Fruit fly (Drosophila melanogaster) whole organism, embryonic: ENCODE measurements around the gene Mtp.

Source experiments
- CG10654 ChIP-seq: fragments of 200-800 bp; sonication (Bioruptor generic); optimal IDR thresholded peaks from 2 replicates; lab custom pipeline; 2016; ENCODE audit warnings: missing biosample characterization, missing genetic modification characterization
- CG11695 ChIP-seq: fragments of 200-800 bp; sonication (Bioruptor generic); IDR thresholded peaks from 3 replicates; pipeline ENCODE4 v1.3.6; 2022; ENCODE audit warnings: missing biosample characterization, missing genetic modification characterization
- CG12659 ChIP-seq: fragments of 200-800 bp; sonication (Bioruptor generic); optimal IDR thresholded peaks from 3 replicates; lab custom pipeline; 2017; ENCODE audit warnings: mild to moderate bottlenecking, missing biosample characterization, missing genetic modification reagents, missing genetic modification characterization
- CG14441 ChIP-seq: fragments of 200-800 bp; sonication (Bioruptor generic); IDR thresholded peaks from 2 replicates; pipeline ENCODE4 v1.3.6; 2022; ENCODE audit warnings: missing biosample characterization, missing genetic modification characterization
- CG14710 ChIP-seq: fragments of 200-800 bp; sonication (Bioruptor generic); optimal IDR thresholded peaks from 3 replicates; lab custom pipeline; 2019; ENCODE audit warnings: missing biosample characterization, mild to moderate bottlenecking, missing genetic modification characterization, moderate library complexity
- CG14860 ChIP-seq: fragments of 200-800 bp; sonication (Bioruptor generic); IDR thresholded peaks from 3 replicates; pipeline ENCODE4 v1.3.6; 2022; ENCODE audit warnings: missing biosample characterization, missing genetic modification characterization; ENCODE audit not compliant: partially characterized antibody
- CG17328 ChIP-seq: fragments of 200-800 bp; sonication (Bioruptor generic); IDR thresholded peaks from 2 replicates; pipeline ENCODE4 v1.3.6; 2022; ENCODE audit warnings: missing biosample characterization, missing genetic modification characterization
- CG17359 ChIP-seq: fragments of 200-800 bp; sonication (Bioruptor generic); optimal IDR thresholded peaks from 3 replicates; lab custom pipeline; 2018; ENCODE audit warnings: missing biosample characterization, mild to moderate bottlenecking, missing genetic modification characterization, moderate library complexity
- CG17361 ChIP-seq: fragments of 200-800 bp; sonication (Bioruptor generic); IDR thresholded peaks from 3 replicates; pipeline ENCODE4 v1.3.6; 2022; ENCODE audit warnings: missing biosample characterization, missing genetic modification characterization
- CG18011 ChIP-seq: fragments of 200-800 bp; sonication (Bioruptor generic); optimal IDR thresholded peaks from 2 replicates; lab custom pipeline; 2017; ENCODE audit warnings: missing biosample characterization, missing genetic modification characterization, mild to moderate bottlenecking, moderate library complexity, missing genotype
- CG18619 ChIP-seq: fragments of 200-800 bp; sonication (Bioruptor generic); optimal IDR thresholded peaks from 3 replicates; lab custom pipeline; 2017; ENCODE audit warnings: missing biosample characterization, mild to moderate bottlenecking, missing genetic modification characterization
- CG30403 ChIP-seq: fragments of 200-800 bp; sonication (Bioruptor generic); optimal IDR thresholded peaks from 3 replicates; lab custom pipeline; 2016; ENCODE audit warnings: missing biosample characterization, missing genetic modification characterization
- CG32767 ChIP-seq: fragments of 200-800 bp; sonication (Bioruptor generic); IDR thresholded peaks from 2 replicates; pipeline ENCODE4 v1.3.6; 2022; ENCODE audit warnings: missing biosample characterization, missing genetic modification characterization
- CG6175 ChIP-seq: fragments of 200-800 bp; sonication (Bioruptor generic); IDR thresholded peaks from 3 replicates; pipeline ENCODE4 v1.3.6; 2022; ENCODE audit warnings: missing biosample characterization, missing genetic modification characterization
- CG8944 ChIP-seq: fragments of 200-800 bp; sonication (Bioruptor generic); optimal IDR thresholded peaks from 3 replicates; lab custom pipeline; 2016; ENCODE audit warnings: missing biosample characterization, missing genetic modification characterization
- CoRest ChIP-seq: fragments of 200-800 bp; sonication (Bioruptor generic); optimal IDR thresholded peaks from 3 replicates; lab custom pipeline; 2018; ENCODE audit warnings: missing biosample characterization, mild to moderate bottlenecking, missing genetic modification characterization, moderate library complexity
- D19B ChIP-seq: fragments of 200-800 bp; sonication (Bioruptor generic); optimal IDR thresholded peaks from 2 replicates; lab custom pipeline; 2017; ENCODE audit warnings: missing biosample characterization, mild to moderate bottlenecking, missing genetic modification characterization
- Dref ChIP-seq: fragments of 200-800 bp; sonication (Bioruptor generic); IDR thresholded peaks from 2 replicates; pipeline ENCODE4 v1.3.6; 2022; ENCODE audit warnings: missing biosample characterization, missing genetic modification characterization
- Drgx ChIP-seq: fragments of 200-800 bp; sonication (Bioruptor generic); IDR thresholded peaks from 2 replicates; pipeline ENCODE4 v1.3.6; 2022; ENCODE audit warnings: missing biosample characterization, missing genetic modification characterization
- Med ChIP-seq: fragments of 200-800 bp; sonication (Bioruptor generic); peaks from one replicate; lab custom pipeline; 2016; ENCODE audit warnings: missing biosample characterization, missing genetic modification characterization, mild to moderate bottlenecking, inconsistent platforms, moderate library complexity
- Mes4 ChIP-seq: fragments of 200-800 bp; sonication (Bioruptor generic); optimal IDR thresholded peaks from 2 replicates; lab custom pipeline; 2016; ENCODE audit warnings: missing biosample characterization, missing genetic modification characterization
- Myb ChIP-seq: fragments of 200-800 bp; sonication (Bioruptor generic); optimal IDR thresholded peaks from 2 replicates; lab custom pipeline; 2016; ENCODE audit warnings: missing biosample characterization, missing genetic modification characterization
- Rfx ChIP-seq: fragments of 200-800 bp; sonication (Bioruptor generic); IDR thresholded peaks from 2 replicates; pipeline ENCODE4 v1.3.6; 2022; ENCODE audit warnings: missing biosample characterization, missing genetic modification characterization
- Trl ChIP-seq, 3 experiments: fragments of >200 bp in 2 of 3; fragments of 200-800 bp in 1 of 3; sonication (Bioruptor generic) in 1 of 3; optimal IDR thresholded peaks; 2 replicates in 1 of 3; 3 replicates in 2 of 3; lab custom pipeline; 2016 to 2017; ENCODE audit warnings: missing biosample characterization in 1 of 3, missing genetic modification characterization in 1 of 3
- Xbp1 ChIP-seq: fragments of 200-800 bp; sonication (Bioruptor generic); optimal IDR thresholded peaks from 3 replicates; lab custom pipeline; 2016; ENCODE audit warnings: missing biosample characterization, mild to moderate bottlenecking, missing genetic modification characterization
- ab ChIP-seq: fragments of 200-800 bp; sonication (Bioruptor generic); optimal IDR thresholded peaks from 2 replicates; lab custom pipeline; 2016; ENCODE audit warnings: missing biosample characterization, missing genetic modification characterization
- al ChIP-seq: fragments of 200-800 bp; sonication (Bioruptor generic); IDR thresholded peaks from 2 replicates; pipeline ENCODE4 v1.3.6; 2022; ENCODE audit warnings: missing biosample characterization, missing genetic modification characterization
- aop ChIP-seq: fragments of 200-800 bp; sonication (Bioruptor generic); IDR thresholded peaks from 2 replicates; pipeline ENCODE4 v1.3.6; 2022; ENCODE audit warnings: missing biosample characterization, missing genetic modification characterization
- en ChIP-seq: fragments of 200-800 bp; sonication (Bioruptor generic); optimal IDR thresholded peaks from 2 replicates; lab custom pipeline; 2016; ENCODE audit warnings: missing biosample characterization, missing genetic modification characterization
- gcm ChIP-seq: fragments of 200-800 bp; sonication (Bioruptor generic); optimal IDR thresholded peaks from 2 replicates; lab custom pipeline; 2019; ENCODE audit warnings: missing biosample characterization, mild to moderate bottlenecking, missing genetic modification characterization, moderate library complexity
- gfzf ChIP-seq: fragments of 200-800 bp; sonication (Bioruptor generic); optimal IDR thresholded peaks from 2 replicates; lab custom pipeline; 2016; ENCODE audit warnings: missing biosample characterization, mild to moderate bottlenecking, missing genetic modification characterization, moderate library complexity
- grn ChIP-seq: fragments of 200-800 bp; sonication (Bioruptor generic); optimal IDR thresholded peaks from 3 replicates; lab custom pipeline; 2017; ENCODE audit warnings: missing biosample characterization, missing genetic modification characterization
- ind ChIP-seq: fragments of 200-800 bp; sonication (Bioruptor generic); optimal IDR thresholded peaks from 3 replicates; lab custom pipeline; 2016; ENCODE audit warnings: missing biosample characterization, missing genetic modification characterization
- kni ChIP-seq: fragments of 200-800 bp; sonication (Bioruptor generic); optimal IDR thresholded peaks from 3 replicates; lab custom pipeline; 2017; ENCODE audit warnings: mild to moderate bottlenecking, missing biosample characterization, missing genetic modification reagents, missing genetic modification characterization
- lbe ChIP-seq: fragments of 200-800 bp; sonication (Bioruptor generic); optimal IDR thresholded peaks from 2 replicates; lab custom pipeline; 2016; ENCODE audit warnings: missing biosample characterization, mild to moderate bottlenecking, missing genetic modification characterization
- maf-S ChIP-seq: fragments of 200-800 bp; sonication (Bioruptor generic); optimal IDR thresholded peaks from 2 replicates; lab custom pipeline; 2016; ENCODE audit warnings: missing biosample characterization, missing genetic modification characterization
- nom ChIP-seq: fragments of 200-800 bp; sonication (Bioruptor generic); optimal IDR thresholded peaks from 2 replicates; lab custom pipeline; 2017; ENCODE audit warnings: missing biosample characterization, missing genetic modification characterization, mild to moderate bottlenecking, moderate library complexity, missing genetic modification reagents
- pfk ChIP-seq: fragments of 200-800 bp; sonication (Bioruptor generic); optimal IDR thresholded peaks from 2 replicates; lab custom pipeline; 2018; ENCODE audit warnings: missing biosample characterization, mild to moderate bottlenecking, missing genetic modification characterization, moderate library complexity
- row ChIP-seq: fragments of 200-800 bp; sonication (Bioruptor generic); IDR thresholded peaks from 3 replicates; pipeline ENCODE4 v1.3.6; 2022; ENCODE audit warnings: missing biosample characterization, missing genetic modification characterization
- shn ChIP-seq: fragments of 200-800 bp; sonication (Bioruptor generic); optimal IDR thresholded peaks from 3 replicates; lab custom pipeline; 2016; ENCODE audit warnings: missing biosample characterization, missing genetic modification characterization
- so ChIP-seq: fragments of 200-800 bp; sonication (Bioruptor generic); IDR thresholded peaks from 3 replicates; pipeline ENCODE4 v1.3.6; 2022; ENCODE audit warnings: missing biosample characterization, missing genetic modification characterization
- vfl ChIP-seq: fragments of 200-800 bp; sonication (Bioruptor generic); optimal IDR thresholded peaks from 2 replicates; lab custom pipeline; 2016; ENCODE audit warnings: missing biosample characterization, missing genetic modification characterization
- wek ChIP-seq: fragments of 200-800 bp; sonication (Bioruptor generic); optimal IDR thresholded peaks from 3 replicates; lab custom pipeline; 2018; ENCODE audit warnings: missing biosample characterization, mild to moderate bottlenecking, missing genetic modification characterization, moderate library complexity
- z ChIP-seq: fragments of 200-800 bp; sonication (Bioruptor generic); IDR thresholded peaks from 3 replicates; pipeline ENCODE4 v1.3.6; 2022; ENCODE audit warnings: missing biosample characterization, missing genetic modification characterization

The Mtp gene

DNA sequence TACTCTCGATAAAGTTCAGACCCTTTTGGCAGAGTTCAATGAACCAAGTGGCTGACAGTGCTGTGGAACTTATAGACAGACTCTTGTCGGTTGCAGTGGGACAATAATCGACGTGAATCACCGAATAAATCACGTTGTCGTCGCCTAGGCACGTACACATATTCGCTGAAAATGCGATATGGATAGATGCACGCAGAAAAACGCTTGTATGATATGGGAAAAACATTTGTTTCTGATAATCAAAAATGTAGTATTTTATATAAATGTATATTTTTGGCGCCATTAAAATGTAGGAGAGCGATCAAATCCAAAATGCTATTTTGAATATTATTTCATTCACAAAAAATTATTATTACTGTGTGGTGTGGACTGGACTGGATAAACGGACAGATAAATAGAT is 7.5 kb downstream of the Mtp start (continued):
- TF ChIP-seq CG17359 (tag; lab: Kevin White, UChicago): peak; percentile 25
- TF ChIP-seq CoRest (tag; lab: Kevin White, UChicago): peak; percentile 17
- TF ChIP-seq ind: peak; percentile 47
- TF ChIP-seq Xbp1 (GFP tag; lab: Kevin White, UChicago): peak; percentile 53
- TF ChIP-seq CG17361 (GFP tag; lab: Robert Waterston, UW): 0 out of 3 replicates have a peak, but pooled peaks have one; percentile 27
- peak; percentile 44; the same call in 1 of the 3 replicates for TF ChIP-seq CG11695 (GFP tag; lab: Robert Waterston, UW)
- peak; percentile 41 for TF ChIP-seq CG30403 (GFP tag; lab: Kevin White, UChicago)
- no peak for TF ChIP-seq Mes4 (GFP tag; lab: Kevin White, UChicago)
- TF ChIP-seq CG14710 (tag; lab: Kevin White, UChicago): peak; percentile 5

DNA sequence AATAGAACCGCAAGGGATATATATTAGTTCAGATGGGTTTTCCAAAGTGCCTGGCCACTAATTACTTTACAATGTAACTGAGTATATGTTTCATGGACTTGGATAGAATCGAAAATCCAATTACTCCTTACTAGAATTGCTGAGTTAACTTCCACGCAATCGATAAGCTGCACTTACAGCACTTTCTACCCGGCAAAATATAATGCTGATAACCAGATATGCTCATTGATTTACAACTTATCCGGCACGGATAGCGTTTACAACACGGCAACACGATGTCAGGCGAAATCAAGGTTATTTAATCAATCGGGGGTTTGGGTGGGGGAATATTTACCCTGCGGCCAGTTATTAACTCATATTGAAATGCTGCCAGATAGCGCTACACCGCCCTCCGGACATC is 9.1 kb downstream of the Mtp start:
- TF ChIP-seq Myb: no peak
- TF ChIP-seq wek: no peak
- no peak for TF ChIP-seq CG18619 (GFP tag; lab: Kevin White, UChicago)
- TF ChIP-seq CG18011 (GFP tag; lab: Kevin White, UChicago): no peak
- TF ChIP-seq z (GFP tag; lab: Robert Waterston, UW): no peak
- TF ChIP-seq pfk (GFP tag; lab: Kevin White, UChicago): no peak
- no peak for TF ChIP-seq kni
- TF ChIP-seq CG6175 (GFP tag; lab: Robert Waterston, UW): no peak
- no peak for TF ChIP-seq CG12659 (GFP tag; lab: Kevin White, UChicago)
- TF ChIP-seq gcm: no peak
- no peak for TF ChIP-seq Dref (GFP tag; lab: Robert Waterston, UW)
- no peak for TF ChIP-seq CG14860 (GFP tag; lab: Robert Waterston, UW)
- no peak for TF ChIP-seq aop (GFP tag; lab: Robert Waterston, UW)
- TF ChIP-seq CG17359 (tag; lab: Kevin White, UChicago): no peak
- no peak for TF ChIP-seq D19B (GFP tag; lab: Kevin White, UChicago)
- TF ChIP-seq CG8944 (GFP tag; lab: Kevin White, UChicago): no peak
- TF ChIP-seq gfzf (GFP tag; lab: Kevin White, UChicago): no peak

DNA sequence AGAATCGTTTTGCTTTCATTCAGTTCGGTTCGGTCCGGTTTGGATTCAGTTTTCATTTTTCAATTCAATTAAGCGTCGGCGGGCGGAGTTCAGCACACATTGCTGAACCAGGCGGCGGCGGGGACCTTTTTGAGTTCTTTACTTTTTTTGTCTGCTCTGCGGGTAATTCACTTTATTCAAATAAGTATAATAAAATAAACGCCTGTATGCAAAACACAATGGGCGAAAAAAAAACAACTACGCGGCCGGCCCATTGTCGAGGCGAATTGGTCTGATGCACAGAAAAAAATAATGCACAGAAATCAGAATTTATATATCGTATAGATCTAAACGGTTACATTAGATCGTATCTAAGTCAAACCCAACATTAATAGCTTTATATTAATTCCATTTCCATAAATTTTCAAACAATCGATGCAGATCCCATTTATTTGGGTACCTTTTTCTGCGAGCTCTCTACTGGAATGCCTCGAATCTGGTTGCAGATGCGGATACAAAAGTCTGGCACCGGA is 9.8 kb downstream of the Mtp start:
- no peak for TF ChIP-seq grn (GFP tag; lab: Kevin White, UChicago)
- no peak for TF ChIP-seq al (GFP tag; lab: Robert Waterston, UW)
- TF ChIP-seq en (GFP tag; lab: Kevin White, UChicago): no peak
- no peak for TF ChIP-seq row (GFP tag; lab: Robert Waterston, UW)
- TF ChIP-seq vfl (GFP tag; lab: Kevin White, UChicago): no peak
- no peak for TF ChIP-seq CG10654 (GFP tag; lab: Kevin White, UChicago)
- TF ChIP-seq CG17328 (GFP tag; lab: Robert Waterston, UW): no peak
- TF ChIP-seq CoRest (tag; lab: Kevin White, UChicago): no peak
- TF ChIP-seq nom (GFP tag; lab: Kevin White, UChicago): peak; percentile 48
- TF ChIP-seq CG14441 (GFP tag; lab: Robert Waterston, UW): no peak
- TF ChIP-seq Med: peak; percentile 58
- TF ChIP-seq Rfx: no peak
- TF ChIP-seq maf-S (GFP tag; lab: Kevin White, UChicago): no peak
- TF ChIP-seq so (GFP tag; lab: Robert Waterston, UW): no peak
- peak; percentile 1 for TF ChIP-seq lbe (GFP tag; lab: Kevin White, UChicago)
- no peak for TF ChIP-seq shn
- 0 out of 2 replicates have a peak, but pooled peaks have one; percentile 48 for TF ChIP-seq Drgx (GFP tag; lab: Robert Waterston, UW)
- TF ChIP-seq CG32767 (GFP tag; lab: Robert Waterston, UW): no peak
- no peak for TF ChIP-seq ab (GFP tag; lab: Kevin White, UChicago)
- no peak for TF ChIP-seq Trl (optimal IDR thresholded peaks at IDR 0.05; lab: Kevin White, UChicago)
- no peak for TF ChIP-seq Trl (GFP tag; optimal IDR thresholded peaks at IDR 0.05; lab: Kevin White, UChicago)
